Fruit fly (Drosophila melanogaster) S2 (cell line): Measurements from ENCODE around the gene Sptz.

ENCODE experiments used
- CG8478 ChIP-seq: fragments of >200 bp; optimal IDR thresholded peaks from 2 replicates; lab custom pipeline; 2018
- CTCF ChIP-seq, 2 experiments: fragments of >200 bp; optimal IDR thresholded peaks; 2 replicates each; lab custom pipeline; 2018

- TF ChIP-seq CTCF (optimal IDR thresholded peaks at IDR 0.05; lab: Kevin White, UChicago) (no peak), CG8478 (no peak)
Measured at dm6 chr3R:11418568-11418967, 3.3 kb upstream of the Sptz start, which contains the start of the genes bumpel and CG45676.
